Fruit fly (Drosophila melanogaster) whole organism, prepupa: ENCODE results near the gene CG8219.
A peak's percentile ranks its signal among the peaks of the same experiment; 100 is the strongest.

Source experiments
- Blimp-1 ChIP-seq: fragments of 200-800 bp; sonication (Bioruptor generic); optimal IDR thresholded peaks from 3 replicates; lab custom pipeline; 2017; ENCODE audit warnings: missing biosample characterization, missing genetic modification characterization, mild to moderate bottlenecking, moderate library complexity, missing genetic modification reagents
- CG10669 ChIP-seq: fragments of 200-800 bp; sonication (Bioruptor generic); optimal IDR thresholded peaks from 3 replicates; lab custom pipeline; 2018; ENCODE audit warnings: missing biosample characterization, mild to moderate bottlenecking, missing genetic modification characterization, moderate library complexity
- CG11762 ChIP-seq: fragments of 200-800 bp; sonication (Bioruptor generic); optimal IDR thresholded peaks from 3 replicates; lab custom pipeline; 2016; ENCODE audit warnings: missing biosample characterization, missing genetic modification characterization; ENCODE audit not compliant: insufficient read depth
- CG11902 ChIP-seq: fragments of 200-800 bp; sonication (Bioruptor generic); optimal IDR thresholded peaks from 3 replicates; lab custom pipeline; 2016; ENCODE audit warnings: missing biosample characterization, missing genetic modification characterization
- CG15336 ChIP-seq: fragments of 200-800 bp; sonication (Bioruptor generic); IDR thresholded peaks from 2 replicates; pipeline ENCODE4 v1.3.6; 2022; ENCODE audit warnings: missing biosample characterization, missing genetic modification characterization
- CG1621 ChIP-seq: fragments of 200-800 bp; sonication (Bioruptor generic); optimal IDR thresholded peaks from 3 replicates; lab custom pipeline; 2018; ENCODE audit warnings: missing biosample characterization, mild to moderate bottlenecking, missing genetic modification characterization
- CG16779 ChIP-seq: fragments of 200-800 bp; sonication (Bioruptor generic); optimal IDR thresholded peaks from 3 replicates; lab custom pipeline; 2017; ENCODE audit warnings: missing biosample characterization, mild to moderate bottlenecking, missing genetic modification characterization
- CG34406 ChIP-seq: fragments of 200-800 bp; sonication (Bioruptor generic); optimal IDR thresholded peaks from 3 replicates; lab custom pipeline; 2016; ENCODE audit warnings: missing biosample characterization, missing genetic modification characterization
- CG3919 ChIP-seq: fragments of 200-800 bp; sonication (Bioruptor generic); optimal IDR thresholded peaks from 3 replicates; lab custom pipeline; 2016; ENCODE audit warnings: missing biosample characterization, missing genetic modification characterization
- CG6163 ChIP-seq: fragments of 200-800 bp; sonication (Bioruptor generic); IDR thresholded peaks from 3 replicates; pipeline ENCODE4 v1.3.6; 2022; ENCODE audit warnings: missing biosample characterization, missing genetic modification characterization
- CG6808 ChIP-seq: fragments of 200-800 bp; sonication (Bioruptor generic); optimal IDR thresholded peaks from 3 replicates; lab custom pipeline; 2017; ENCODE audit warnings: missing biosample characterization, missing genetic modification characterization, mild to moderate bottlenecking, moderate library complexity, missing genetic modification reagents
- CG6854 ChIP-seq: fragments of 200-800 bp; sonication (Bioruptor generic); optimal IDR thresholded peaks from 2 replicates; lab custom pipeline; 2017; ENCODE audit warnings: missing biosample characterization, mild to moderate bottlenecking, missing genetic modification characterization
- CG8119 ChIP-seq: fragments of 200-800 bp; sonication (Bioruptor generic); IDR thresholded peaks from 3 replicates; pipeline ENCODE4 v1.3.6; 2022; ENCODE audit warnings: missing biosample characterization, missing genetic modification characterization
- CG8319 ChIP-seq: fragments of 200-800 bp; sonication (Bioruptor generic); optimal IDR thresholded peaks from 3 replicates; lab custom pipeline; 2016; ENCODE audit warnings: missing biosample characterization, missing genetic modification characterization
- CG9139 ChIP-seq: fragments of 200-800 bp; sonication (Bioruptor generic); optimal IDR thresholded peaks from 3 replicates; lab custom pipeline; 2017; ENCODE audit warnings: missing biosample characterization, mild to moderate bottlenecking, missing genetic modification characterization
- Eip75B ChIP-seq: fragments of 200-800 bp; sonication (Bioruptor generic); optimal IDR thresholded peaks from 3 replicates; lab custom pipeline; 2016; ENCODE audit warnings: missing biosample characterization, missing genetic modification characterization
- Eip93F ChIP-seq: fragments of 200-800 bp; sonication (Bioruptor generic); optimal IDR thresholded peaks from 2 replicates; lab custom pipeline; 2016; ENCODE audit warnings: missing biosample characterization, mild to moderate bottlenecking, missing genetic modification characterization
- Ets96B ChIP-seq: fragments of 200-800 bp; optimal IDR thresholded peaks from 2 replicates; lab custom pipeline; 2019; ENCODE audit warnings: missing biosample characterization, mild to moderate bottlenecking, missing genetic modification characterization, moderate library complexity
- Hr39 ChIP-seq: fragments of 200-800 bp; sonication (Bioruptor generic); optimal IDR thresholded peaks from 2 replicates; lab custom pipeline; 2016; ENCODE audit warnings: missing biosample characterization, missing genetic modification characterization
- Lpt ChIP-seq: fragments of 200-800 bp; sonication (Bioruptor generic); optimal IDR thresholded peaks from 3 replicates; lab custom pipeline; 2016; ENCODE audit warnings: missing biosample characterization, missing genetic modification characterization
- Met ChIP-seq: fragments of 200-800 bp; sonication (Bioruptor generic); optimal IDR thresholded peaks from 3 replicates; lab custom pipeline; 2016; ENCODE audit warnings: missing biosample characterization, missing genetic modification characterization
- OdsH ChIP-seq: fragments of 200-800 bp; sonication (Bioruptor generic); optimal IDR thresholded peaks from 3 replicates; lab custom pipeline; 2016; ENCODE audit warnings: missing biosample characterization, missing genetic modification characterization
- Sox102F ChIP-seq: fragments of 200-800 bp; sonication (Bioruptor generic); optimal IDR thresholded peaks from 2 replicates; lab custom pipeline; 2016; ENCODE audit warnings: missing biosample characterization, mild to moderate bottlenecking, missing genetic modification characterization
- Sox15 ChIP-seq: fragments of 200-800 bp; sonication (Bioruptor generic); optimal IDR thresholded peaks from 3 replicates; lab custom pipeline; 2016; ENCODE audit warnings: missing biosample characterization, missing genetic modification characterization
- achi ChIP-seq: fragments of 200-800 bp; sonication (Bioruptor generic); optimal IDR thresholded peaks from 3 replicates; lab custom pipeline; 2016; ENCODE audit warnings: missing biosample characterization, missing genetic modification characterization
- cyc ChIP-seq: fragments of 200-800 bp; sonication (Bioruptor generic); optimal IDR thresholded peaks from 3 replicates; lab custom pipeline; 2016; ENCODE audit warnings: missing biosample characterization, missing genetic modification characterization
- dac ChIP-seq: fragments of 200-800 bp; sonication (Bioruptor generic); optimal IDR thresholded peaks from 2 replicates; lab custom pipeline; 2017; ENCODE audit warnings: missing biosample characterization, mild to moderate bottlenecking, missing genetic modification characterization
- eg ChIP-seq: fragments of 200-800 bp; sonication (Bioruptor generic); IDR thresholded peaks from 3 replicates; pipeline ENCODE4 v1.3.6; 2022; ENCODE audit warnings: missing biosample characterization, missing genetic modification characterization
- esn ChIP-seq: fragments of 200-800 bp; sonication (Bioruptor generic); optimal IDR thresholded peaks from 2 replicates; lab custom pipeline; 2016; ENCODE audit warnings: missing biosample characterization, mild to moderate bottlenecking, missing genetic modification characterization, moderate library complexity
- fd59A ChIP-seq: fragments of 200-800 bp; sonication (Bioruptor generic); optimal IDR thresholded peaks from 2 replicates; lab custom pipeline; 2017; ENCODE audit warnings: missing biosample characterization, mild to moderate bottlenecking, missing genetic modification characterization, missing genetic modification reagents
- fd85E ChIP-seq: fragments of 200-800 bp; sonication (Bioruptor generic); optimal IDR thresholded peaks from 3 replicates; lab custom pipeline; 2016; ENCODE audit warnings: missing biosample characterization, missing genetic modification characterization
- net ChIP-seq: fragments of 200-800 bp; sonication (Bioruptor generic); optimal IDR thresholded peaks from 3 replicates; lab custom pipeline; 2016; ENCODE audit warnings: missing biosample characterization, missing genetic modification characterization
- salr ChIP-seq, 2 experiments: fragments of 200-800 bp; sonication (Bioruptor generic); optimal IDR thresholded peaks; 3 replicates each; lab custom pipeline; 2016 to 2018; ENCODE audit warnings: missing biosample characterization in 2 of 2, missing genetic modification characterization in 2 of 2, mild to moderate bottlenecking in 1 of 2
- ss ChIP-seq, 2 experiments: fragments of 200-800 bp; sonication (Bioruptor generic); optimal IDR thresholded peaks; 2 replicates in 1 of 2; 3 replicates in 1 of 2; lab custom pipeline; 2017 to 2018; ENCODE audit warnings: mild to moderate bottlenecking in 2 of 2, missing biosample characterization in 2 of 2, missing genetic modification characterization in 2 of 2, moderate library complexity in 1 of 2
- topi ChIP-seq: fragments of 200-800 bp; sonication (Bioruptor generic); optimal IDR thresholded peaks from 3 replicates; lab custom pipeline; 2016; ENCODE audit warnings: missing biosample characterization, missing genetic modification characterization
- vri ChIP-seq: fragments of 200-800 bp; sonication (Bioruptor generic); optimal IDR thresholded peaks from 3 replicates; lab custom pipeline; 2016; ENCODE audit warnings: missing biosample characterization, mild to moderate bottlenecking, missing genetic modification characterization

CG8219 gene

DNA sequence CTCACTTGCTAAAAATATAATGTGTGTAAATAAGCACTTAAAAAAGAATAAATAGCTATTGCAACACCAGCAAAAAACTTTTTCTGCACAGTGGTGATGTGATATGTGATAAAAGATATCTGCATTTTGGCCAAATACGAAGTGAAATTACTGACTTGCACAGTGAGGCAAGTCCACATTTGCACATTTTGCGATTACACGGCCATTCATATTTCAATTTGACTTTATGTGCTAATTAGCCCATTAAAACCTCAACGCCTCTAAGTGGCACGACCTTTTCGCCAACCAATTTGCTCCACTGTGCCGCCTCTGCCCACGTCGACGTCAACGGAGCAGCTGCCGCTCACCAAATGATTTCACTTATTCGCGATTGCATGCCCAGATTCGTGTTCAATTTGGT is 19.9 kb downstream of the CG8219 start, which contains the start of gene CG33946 (continued):
- TF ChIP-seq Sox15 (GFP tag; lab: Kevin White, UChicago): peak; percentile 57
- TF ChIP-seq topi (GFP tag; lab: Kevin White, UChicago): peak; percentile 75
- no peak for TF ChIP-seq CG9139 (GFP tag; lab: Kevin White, UChicago)
- no peak for TF ChIP-seq dac (GFP tag; lab: Kevin White, UChicago)
- peak; percentile 35 for TF ChIP-seq vri (GFP tag; lab: Kevin White, UChicago)
- peak; percentile 70 for TF ChIP-seq Met (GFP tag; lab: Kevin White, UChicago)
- TF ChIP-seq Eip93F (GFP tag; lab: Kevin White, UChicago): no peak
- TF ChIP-seq Lpt: peak; percentile 41
- TF ChIP-seq salr (GFP tag; optimal IDR thresholded peaks at IDR 0.05; lab: Kevin White, UChicago): peak in 1 of 2 experiments; percentile 48
- TF ChIP-seq CG11762: peak; percentile 57
- no peak for TF ChIP-seq fd85E (GFP tag; lab: Kevin White, UChicago)
- TF ChIP-seq CG34406 (GFP tag; lab: Kevin White, UChicago): peak; percentile 38
- peak; percentile 39 for TF ChIP-seq Eip75B (GFP tag; lab: Kevin White, UChicago)
- TF ChIP-seq CG1621 (tag; lab: Kevin White, UChicago): no peak
- peak; percentile 57 for TF ChIP-seq OdsH
- peak; percentile 76 for TF ChIP-seq CG15336 (GFP tag; lab: Robert Waterston, UW)
- no peak for TF ChIP-seq ss (GFP tag; optimal IDR thresholded peaks at IDR 0.05; lab: Kevin White, UChicago)
- peak; percentile 76 for TF ChIP-seq CG3919 (GFP tag; lab: Kevin White, UChicago)
- TF ChIP-seq Blimp-1 (GFP tag; lab: Kevin White, UChicago): peak; percentile 44
- peak; percentile 61 for TF ChIP-seq CG11902 (GFP tag; lab: Kevin White, UChicago)
- TF ChIP-seq CG16779: no peak
- TF ChIP-seq Hr39 (GFP tag; lab: Kevin White, UChicago): peak; percentile 85
- TF ChIP-seq Sox102F (GFP tag; lab: Kevin White, UChicago): peak; percentile 53
- TF ChIP-seq net: peak; percentile 42

DNA sequence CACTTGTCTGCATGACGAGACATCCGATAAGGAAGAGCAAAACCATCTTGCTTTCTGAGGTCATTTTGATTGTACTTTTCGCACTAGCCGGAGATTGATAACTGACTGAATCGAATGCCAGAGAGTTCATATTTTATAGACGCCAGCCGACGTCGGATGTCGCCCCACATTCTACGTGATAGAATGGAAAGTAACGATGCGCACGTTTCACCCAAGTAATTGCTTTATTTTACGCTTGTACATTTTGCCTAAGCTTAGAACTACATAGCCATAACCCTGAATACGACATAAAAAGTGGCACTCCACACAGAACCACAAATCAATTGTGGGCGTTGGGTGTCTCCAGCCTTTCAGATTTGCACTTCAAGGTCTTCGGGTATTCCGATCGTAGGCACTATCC is 32.0 kb downstream of the CG8219 start, which contains the start of gene CG13299:
TSS of gene CG13299 (minus strand) at position 101 of the 400 bp plus-strand sequence.
- TF ChIP-seq CG10669: no peak
- no peak for TF ChIP-seq salr (GFP tag; optimal IDR thresholded peaks at IDR 0.05; lab: Kevin White, UChicago)
- TF ChIP-seq CG1621 (tag; lab: Kevin White, UChicago): no peak
- no peak for TF ChIP-seq CG34406 (GFP tag; lab: Kevin White, UChicago)
- no peak for TF ChIP-seq fd59A (GFP tag; lab: Kevin White, UChicago)
- no peak for TF ChIP-seq eg
- TF ChIP-seq CG6854: no peak
- no peak for TF ChIP-seq Ets96B (tag; lab: Kevin White, UChicago)
- TF ChIP-seq achi: no peak
- TF ChIP-seq net: no peak
- no peak for TF ChIP-seq CG6163 (GFP tag; lab: Robert Waterston, UW)
- TF ChIP-seq CG8319: no peak
- no peak for TF ChIP-seq CG15336 (GFP tag; lab: Robert Waterston, UW)
- no peak for TF ChIP-seq CG9139 (GFP tag; lab: Kevin White, UChicago)
- TF ChIP-seq cyc: no peak
- TF ChIP-seq CG8119 (GFP tag; lab: Robert Waterston, UW): no peak
- TF ChIP-seq Hr39 (GFP tag; lab: Kevin White, UChicago): no peak
- no peak for TF ChIP-seq Sox102F (GFP tag; lab: Kevin White, UChicago)

DNA sequence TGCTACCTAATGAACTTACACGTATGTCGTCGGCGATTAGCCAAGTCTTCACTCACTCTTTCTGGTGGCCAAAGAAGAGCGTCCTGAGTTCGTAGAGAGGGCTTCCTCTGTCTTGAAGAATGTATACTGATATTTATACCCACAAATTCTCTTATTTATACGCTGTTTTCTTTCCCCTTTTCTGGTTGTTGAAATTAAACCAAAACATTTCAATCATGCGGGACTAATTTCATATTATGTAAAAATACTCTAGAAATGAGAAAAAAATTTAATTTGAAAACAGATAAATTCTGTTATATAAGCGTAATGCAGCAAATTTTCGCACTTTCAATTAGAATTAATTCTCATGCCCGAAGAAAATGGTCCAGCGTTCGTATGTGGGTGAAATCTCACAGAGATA is 33.0 kb downstream of the CG8219 start, which contains the start of gene BG642312:
TSS of gene BG642312 (minus strand) at position 101 of the 400 bp plus-strand sequence.
- no peak for TF ChIP-seq CG3919 (GFP tag; lab: Kevin White, UChicago)
- TF ChIP-seq fd85E (GFP tag; lab: Kevin White, UChicago): no peak
- TF ChIP-seq Sox15 (GFP tag; lab: Kevin White, UChicago): no peak
- no peak for TF ChIP-seq Hr39 (GFP tag; lab: Kevin White, UChicago)
- no peak for TF ChIP-seq CG10669
- no peak for TF ChIP-seq CG6808
- TF ChIP-seq esn (GFP tag; lab: Kevin White, UChicago): no peak
- no peak for TF ChIP-seq net
- no peak for TF ChIP-seq CG8319
